Fruit fly (Drosophila melanogaster) whole organism, pupa: ENCODE measurements around the gene Rbf.
A peak's percentile ranks its signal among the peaks of the same experiment; 100 is the strongest.

Experiments
- CG10348 ChIP-seq: fragments of 200-800 bp; sonication (Bioruptor generic); IDR thresholded peaks from 2 replicates; pipeline ENCODE4 v1.3.6; 2022; ENCODE audit warnings: missing biosample characterization, missing genetic modification characterization
- CG12605 ChIP-seq: fragments of 200-800 bp; sonication (Bioruptor generic); IDR thresholded peaks from 2 replicates; pipeline ENCODE4 v1.3.6; 2022; ENCODE audit warnings: missing biosample characterization, missing genetic modification characterization
- CG13204 ChIP-seq: fragments of 200-800 bp; sonication (Bioruptor generic); optimal IDR thresholded peaks from 2 replicates; lab custom pipeline; 2018; ENCODE audit warnings: missing biosample characterization, mild to moderate bottlenecking, missing genetic modification characterization, moderate library complexity
- CG14655 ChIP-seq: fragments of 200-800 bp; sonication (Bioruptor generic); optimal IDR thresholded peaks from 3 replicates; lab custom pipeline; 2017; ENCODE audit warnings: mild to moderate bottlenecking, missing biosample characterization, missing genetic modification reagents, missing genetic modification characterization
- CG15710 ChIP-seq: fragments of 200-800 bp; sonication (Bioruptor generic); optimal IDR thresholded peaks from 2 replicates; lab custom pipeline; 2018; ENCODE audit warnings: missing biosample characterization, mild to moderate bottlenecking, missing genetic modification characterization, moderate library complexity
- CG17806 ChIP-seq: fragments of 200-800 bp; sonication (Bioruptor generic); optimal IDR thresholded peaks from 2 replicates; lab custom pipeline; 2018; ENCODE audit warnings: missing biosample characterization, mild to moderate bottlenecking, missing genetic modification characterization, moderate library complexity
- CG32121 ChIP-seq: fragments of 200-800 bp; sonication (Bioruptor generic); IDR thresholded peaks from 2 replicates; pipeline ENCODE4 v1.3.6; 2022; ENCODE audit warnings: missing biosample characterization, missing genetic modification characterization
- CG34367 ChIP-seq: fragments of 200-800 bp; sonication (Bioruptor generic); optimal IDR thresholded peaks from 2 replicates; lab custom pipeline; 2018; ENCODE audit warnings: missing biosample characterization, mild to moderate bottlenecking, missing genetic modification characterization
- CG4496 ChIP-seq: fragments of 200-800 bp; sonication (Bioruptor generic); IDR thresholded peaks from 3 replicates; pipeline ENCODE4 v1.3.6; 2022; ENCODE audit warnings: missing biosample characterization, missing genetic modification characterization
- CG8159 ChIP-seq: fragments of 200-800 bp; sonication (Bioruptor generic); optimal IDR thresholded peaks from 3 replicates; lab custom pipeline; 2018; ENCODE audit warnings: missing biosample characterization, mild to moderate bottlenecking, missing genetic modification characterization, moderate library complexity
- CG8301 ChIP-seq: fragments of 200-800 bp; sonication (Bioruptor generic); optimal IDR thresholded peaks from 2 replicates; lab custom pipeline; 2018; ENCODE audit warnings: missing biosample characterization, mild to moderate bottlenecking, missing genetic modification characterization
- CG9948 ChIP-seq: fragments of 200-800 bp; sonication (Bioruptor generic); optimal IDR thresholded peaks from 2 replicates; lab custom pipeline; 2018; ENCODE audit warnings: missing biosample characterization, mild to moderate bottlenecking, missing genetic modification characterization, moderate library complexity
- D1 ChIP-seq: fragments of 200-800 bp; sonication (Bioruptor generic); optimal IDR thresholded peaks from 2 replicates; lab custom pipeline; 2018; ENCODE audit warnings: missing biosample characterization, mild to moderate bottlenecking, missing genetic modification characterization, moderate library complexity
- EcR ChIP-seq: fragments of 200-800 bp; sonication (Bioruptor generic); optimal IDR thresholded peaks from 3 replicates; lab custom pipeline; 2019; ENCODE audit warnings: missing biosample characterization, missing genetic modification characterization, mild to moderate bottlenecking, moderate library complexity, missing genetic modification reagents
- Ets98B ChIP-seq: fragments of 200-800 bp; sonication (Bioruptor generic); IDR thresholded peaks from 2 replicates; pipeline ENCODE4 v1.3.6; 2022; ENCODE audit warnings: missing biosample characterization, missing genetic modification characterization
- Pif1A ChIP-seq: fragments of 200-800 bp; sonication (Bioruptor generic); optimal IDR thresholded peaks from 3 replicates; lab custom pipeline; 2016; ENCODE audit warnings: missing biosample characterization, missing genetic modification characterization
- Pif1B ChIP-seq: fragments of 200-800 bp; sonication (Bioruptor generic); optimal IDR thresholded peaks from 3 replicates; lab custom pipeline; 2016; ENCODE audit warnings: missing biosample characterization, missing genetic modification characterization
- Snoo ChIP-seq: fragments of 200-800 bp; sonication (Bioruptor generic); optimal IDR thresholded peaks from 3 replicates; lab custom pipeline; 2017; ENCODE audit warnings: missing biosample characterization, mild to moderate bottlenecking, missing genetic modification characterization, inconsistent platforms
- fd96Ca ChIP-seq: fragments of 200-800 bp; sonication (Bioruptor generic); IDR thresholded peaks from 3 replicates; pipeline ENCODE4 v1.3.6; 2022; ENCODE audit warnings: missing biosample characterization, missing genetic modification characterization
- gl ChIP-seq: fragments of 200-800 bp; sonication (Bioruptor generic); optimal IDR thresholded peaks from 2 replicates; lab custom pipeline; 2018; ENCODE audit warnings: missing biosample characterization, mild to moderate bottlenecking, missing genetic modification characterization
- rn ChIP-seq: fragments of 200-800 bp; sonication (Bioruptor generic); IDR thresholded peaks from 2 replicates; pipeline ENCODE4 v1.3.6; 2022; ENCODE audit warnings: missing biosample characterization, missing genetic modification characterization

Rbf gene

DNA sequence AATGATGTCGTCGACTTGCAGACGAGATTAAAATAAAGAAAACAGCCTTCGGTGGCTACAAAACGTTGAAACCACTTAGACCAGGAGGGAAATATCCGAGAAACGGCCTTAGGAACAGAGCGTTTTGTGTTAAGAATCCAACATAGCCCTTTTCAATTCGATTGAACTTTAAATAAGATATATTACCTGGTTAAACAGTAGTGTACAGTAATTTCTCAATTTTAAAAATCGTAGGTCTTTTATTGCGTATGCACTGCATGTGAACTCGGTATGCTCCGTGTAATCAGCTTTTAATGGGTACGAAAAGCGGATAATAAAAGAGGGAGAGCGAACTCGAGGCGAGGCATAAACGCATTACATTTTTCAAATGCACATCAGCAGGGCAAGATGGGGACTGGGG lies 36.7 kb upstream of the Rbf start:
- TF ChIP-seq Pif1A (peak; percentile 26), Ets98B (GFP tag; lab: Robert Waterston, UW) (peak; percentile 44; the same call in 1 of the 2 replicates), CG4496 (GFP tag; lab: Robert Waterston, UW) (peak; percentile 38; the same call in 1 of the 3 replicates), rn (GFP tag; lab: Robert Waterston, UW) (no peak), fd96Ca (GFP tag; lab: Robert Waterston, UW) (peak; percentile 47; the same call in 1 of the 3 replicates), CG14655 (GFP tag; lab: Kevin White, UChicago) (peak; percentile 74), CG9948 (no peak), CG17806 (tag; lab: Kevin White, UChicago) (no peak), gl (tag; lab: Kevin White, UChicago) (no peak), CG8301 (tag; lab: Kevin White, UChicago) (peak; percentile 51)

DNA sequence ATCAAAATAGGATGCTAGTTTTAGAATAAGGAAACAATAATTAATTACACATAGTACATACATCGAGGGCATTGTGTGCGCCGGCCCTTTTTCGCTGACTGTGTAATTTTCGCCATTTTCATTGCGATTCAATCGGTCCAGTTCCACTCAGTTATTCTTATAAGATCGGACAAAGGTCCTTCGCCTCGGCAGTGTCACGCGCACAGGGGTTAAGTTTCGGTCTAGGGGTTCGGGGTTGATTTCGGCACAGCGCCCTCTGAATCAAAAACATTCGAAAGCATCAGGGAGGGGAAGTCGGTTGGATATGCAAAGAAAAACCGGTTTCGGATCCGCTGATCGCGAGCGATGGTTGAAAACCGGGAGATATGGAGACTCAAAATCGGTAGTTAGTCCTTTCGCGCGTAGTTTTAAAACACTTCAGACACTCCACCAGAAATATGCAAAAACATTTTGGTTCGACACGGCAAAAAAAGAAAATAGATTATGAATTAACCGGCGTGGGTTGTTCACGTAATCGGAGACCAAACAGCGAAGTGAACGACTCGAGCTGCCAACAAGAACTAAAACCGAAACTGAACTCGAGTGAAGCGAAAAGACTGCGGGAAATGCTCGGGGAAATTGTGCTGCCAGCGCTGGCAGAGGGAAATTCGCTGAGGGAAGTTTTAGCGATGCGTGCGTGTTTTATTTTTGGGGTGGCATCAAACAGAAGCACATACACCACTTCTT lies 34.8 kb upstream of the Rbf start:
- TF ChIP-seq CG4496 (GFP tag; lab: Robert Waterston, UW) (0 out of 3 replicates have a peak, but pooled peaks have one; percentile 17), Snoo (tag; lab: Kevin White, UChicago) (no peak)

DNA sequence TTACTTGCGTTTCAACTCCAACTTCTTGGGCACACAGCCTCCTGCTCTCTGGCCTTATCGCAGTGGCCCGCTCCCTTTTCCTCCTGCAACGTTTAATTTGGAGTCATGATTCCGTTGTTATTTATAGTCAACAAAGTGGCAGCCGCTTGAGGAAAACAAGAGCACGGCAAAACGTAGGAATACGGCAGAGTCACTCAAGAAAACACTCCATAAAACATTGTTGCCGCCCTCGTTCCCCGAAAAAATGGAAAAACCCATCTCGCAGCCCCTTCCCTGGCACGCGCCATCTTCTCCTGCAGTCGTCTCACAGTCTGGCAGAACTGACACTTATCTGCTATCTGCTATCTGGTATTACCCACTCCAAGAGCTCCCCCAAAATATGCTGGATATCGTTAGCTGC lies 23.7 kb upstream of the Rbf start:
- no peak for TF ChIP-seq CG15710 (tag; lab: Kevin White, UChicago)
- no peak for TF ChIP-seq CG9948
- TF ChIP-seq CG8301 (tag; lab: Kevin White, UChicago) = no peak
- no peak for TF ChIP-seq CG12605
- TF ChIP-seq Snoo (tag; lab: Kevin White, UChicago) = no peak
- no peak for TF ChIP-seq CG34367 (tag; lab: Kevin White, UChicago)
- TF ChIP-seq rn (GFP tag; lab: Robert Waterston, UW) = no peak
- no peak for TF ChIP-seq gl (tag; lab: Kevin White, UChicago)
- TF ChIP-seq CG13204 (GFP tag; lab: Kevin White, UChicago) = no peak
- no peak for TF ChIP-seq CG32121
- TF ChIP-seq CG14655 (GFP tag; lab: Kevin White, UChicago) = no peak
- no peak for TF ChIP-seq D1 (tag; lab: Kevin White, UChicago)
- TF ChIP-seq fd96Ca (GFP tag; lab: Robert Waterston, UW) = no peak
- no peak for TF ChIP-seq CG17806 (tag; lab: Kevin White, UChicago)
- TF ChIP-seq Pif1A = no peak
- TF ChIP-seq CG8159 (tag; lab: Kevin White, UChicago) = no peak
- no peak for TF ChIP-seq CG10348

DNA sequence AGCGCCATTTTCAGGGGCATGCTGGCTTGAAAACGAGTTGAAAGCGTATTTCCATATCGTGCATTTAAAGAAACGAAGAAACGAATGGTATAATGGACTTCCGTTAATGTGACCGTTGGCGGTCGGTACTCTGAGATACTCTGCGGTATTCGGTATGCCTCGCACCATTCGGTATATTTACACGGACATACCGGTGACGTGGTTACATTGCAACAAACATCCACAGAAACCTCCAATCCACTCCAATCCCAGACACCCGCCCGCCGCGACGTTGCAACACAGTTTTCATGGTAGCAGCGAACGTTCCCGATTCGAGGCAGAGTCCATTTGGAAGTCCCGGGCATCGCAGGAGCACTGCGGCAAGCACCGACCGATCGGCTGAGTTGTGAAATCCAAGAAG lies 4.6 kb upstream of the Rbf start, which contains the start of gene Sec22:
Gene Sec22, plus strand, starts transcription at position 170 of the 400 bp plus-strand sequence.
- TF ChIP-seq CG32121 (no peak), CG13204 (GFP tag; lab: Kevin White, UChicago) (no peak), Ets98B (GFP tag; lab: Robert Waterston, UW) (no peak; the same call in 1 of the 2 replicates), EcR (GFP tag; lab: Kevin White, UChicago) (no peak), Pif1B (no peak), CG34367 (tag; lab: Kevin White, UChicago) (peak; percentile 2), CG10348 (no peak), CG14655 (GFP tag; lab: Kevin White, UChicago) (no peak), rn (GFP tag; lab: Robert Waterston, UW) (no peak), Snoo (tag; lab: Kevin White, UChicago) (peak; percentile 19), fd96Ca (GFP tag; lab: Robert Waterston, UW) (no peak), CG4496 (GFP tag; lab: Robert Waterston, UW) (peak; percentile 44; the same call in 1 of the 3 replicates), CG8301 (tag; lab: Kevin White, UChicago) (no peak), CG17806 (tag; lab: Kevin White, UChicago) (no peak), D1 (tag; lab: Kevin White, UChicago) (no peak), CG9948 (no peak), CG12605 (no peak), gl (tag; lab: Kevin White, UChicago) (no peak), Pif1A (no peak), CG15710 (tag; lab: Kevin White, UChicago) (no peak), CG8159 (tag; lab: Kevin White, UChicago) (no peak)

DNA sequence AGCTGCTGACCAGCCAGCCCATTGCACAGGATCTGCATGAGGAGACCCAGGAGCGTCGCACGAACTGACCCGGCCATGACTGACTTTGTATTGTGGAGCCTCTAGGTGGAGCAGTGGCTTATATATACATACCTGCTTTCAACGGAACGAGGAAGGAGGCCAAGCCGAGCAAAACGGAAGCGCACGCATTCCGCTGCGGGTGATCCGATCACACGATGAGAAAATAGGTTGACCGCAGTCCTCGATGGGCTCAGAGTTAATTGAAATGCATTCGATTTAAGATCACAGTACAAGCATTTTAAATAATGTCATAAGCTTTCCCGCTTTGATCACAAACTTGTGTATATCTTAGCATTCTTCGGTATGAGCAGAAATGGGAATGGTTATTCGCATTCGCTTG lies 3.5 kb upstream of the Rbf start, which contains the start of gene CG13358:
Gene CG13358, minus strand, starts transcription at position 101 of the 400 bp plus-strand sequence.
- no peak for TF ChIP-seq CG9948
- no peak for TF ChIP-seq CG10348
- peak; percentile 14 for TF ChIP-seq CG8301 (tag; lab: Kevin White, UChicago)

DNA sequence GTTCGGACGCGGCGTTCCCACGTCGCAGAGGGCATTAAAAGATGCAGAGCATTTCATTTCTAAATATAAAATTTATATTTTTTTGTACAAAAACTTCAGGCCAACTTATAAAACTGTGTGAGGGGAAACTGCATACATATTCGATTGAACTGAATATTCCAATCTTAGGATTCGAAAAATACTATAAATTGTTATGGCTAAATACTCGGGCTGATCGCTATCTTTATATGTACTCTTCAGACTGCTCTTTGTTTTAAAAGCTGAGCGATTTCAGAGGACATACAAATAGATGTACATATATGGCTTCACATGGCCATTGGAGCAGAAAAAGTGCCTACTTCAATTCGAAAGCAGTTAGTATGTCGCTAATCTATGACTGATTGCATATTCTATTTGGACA lies 2.1 kb upstream of the Rbf start, which contains the start of gene CG13359:
Gene CG13359, minus strand, starts transcription at position 101 of the 400 bp plus-strand sequence.
- no peak for TF ChIP-seq Pif1A
- no peak for TF ChIP-seq CG13204 (GFP tag; lab: Kevin White, UChicago)
- no peak for TF ChIP-seq fd96Ca (GFP tag; lab: Robert Waterston, UW)
- no peak for TF ChIP-seq CG34367 (tag; lab: Kevin White, UChicago)
- TF ChIP-seq CG8159 (tag; lab: Kevin White, UChicago) = no peak
- TF ChIP-seq EcR (GFP tag; lab: Kevin White, UChicago) = no peak
- TF ChIP-seq CG9948 = no peak
- no peak for TF ChIP-seq Pif1B
- TF ChIP-seq Snoo (tag; lab: Kevin White, UChicago) = no peak
- no peak for TF ChIP-seq CG4496 (GFP tag; lab: Robert Waterston, UW)
- no peak for TF ChIP-seq gl (tag; lab: Kevin White, UChicago)
- no peak for TF ChIP-seq CG8301 (tag; lab: Kevin White, UChicago)
- TF ChIP-seq CG12605 = no peak
- no peak for TF ChIP-seq CG15710 (tag; lab: Kevin White, UChicago)
- no peak for TF ChIP-seq CG17806 (tag; lab: Kevin White, UChicago)
- TF ChIP-seq Ets98B (GFP tag; lab: Robert Waterston, UW) = no peak
- no peak for TF ChIP-seq D1 (tag; lab: Kevin White, UChicago)
